Worm (Caenorhabditis elegans): ENCODE measurements around the gene aly-3.

The aly-3 gene

DNA sequence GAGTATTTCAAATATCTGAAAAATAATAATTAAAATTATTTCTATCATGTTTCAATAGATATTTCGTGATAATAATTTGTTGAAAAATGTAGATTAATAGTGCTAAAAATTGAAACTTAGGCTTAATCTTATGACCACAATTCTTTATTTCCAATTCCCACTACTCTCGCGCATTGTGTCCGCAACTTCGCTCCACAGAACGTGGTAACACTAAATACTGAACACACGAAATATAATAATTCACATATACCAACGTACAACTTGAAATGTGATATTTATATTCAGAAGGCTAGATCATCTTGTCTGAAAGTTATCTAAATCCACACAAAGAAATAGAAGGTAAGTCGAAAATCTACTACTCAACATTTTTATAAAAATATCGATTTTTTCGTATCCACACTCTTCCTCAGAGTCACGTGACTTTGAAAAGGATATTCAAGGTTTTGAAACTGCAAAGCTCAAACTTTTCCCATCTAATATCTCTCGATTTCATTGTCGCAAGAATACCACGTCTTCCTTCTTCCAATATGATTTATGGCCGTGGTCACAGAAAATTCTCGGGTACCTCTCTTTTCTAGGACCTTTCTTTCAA is 33.7 kb downstream of the aly-3 start, which contains the start of gene eri-12 (continued):
- TF ChIP-seq mes-2 (tag; optimal IDR thresholded peaks at IDR 0.05; ENCODE audit: poor library complexity, severe bottlenecking) (peak; percentile 21), lin-39 (tag; optimal IDR thresholded peaks at IDR 0.05) (no peak), hmg-1.1 (GFP tag; IDR thresholded peaks at IDR 0.05) (no peak), lin-1 (GFP tag; IDR thresholded peaks at IDR 0.05) (no peak), lsy-2 (tag; optimal IDR thresholded peaks at IDR 0.05) (peak in 1 of 2 experiments; percentile 7), daf-12 (tag; optimal IDR thresholded peaks at IDR 0.05) (no peak), saeg-2 (GFP tag; IDR thresholded peaks at IDR 0.05) (no peak), aha-1 (tag) (no peak), unc-62 (GFP tag; optimal IDR thresholded peaks at IDR 0.05 in 1 of 2) (no peak), unc-62 (tag; optimal IDR thresholded peaks at IDR 0.05) (no peak), T26A8.4 (GFP tag; IDR thresholded peaks at IDR 0.05) (no peak), lin-13 (GFP tag; optimal IDR thresholded peaks at IDR 0.05) (no peak), Y5F2A.4 (GFP tag; optimal IDR thresholded peaks at IDR 0.05) (no peak)

DNA sequence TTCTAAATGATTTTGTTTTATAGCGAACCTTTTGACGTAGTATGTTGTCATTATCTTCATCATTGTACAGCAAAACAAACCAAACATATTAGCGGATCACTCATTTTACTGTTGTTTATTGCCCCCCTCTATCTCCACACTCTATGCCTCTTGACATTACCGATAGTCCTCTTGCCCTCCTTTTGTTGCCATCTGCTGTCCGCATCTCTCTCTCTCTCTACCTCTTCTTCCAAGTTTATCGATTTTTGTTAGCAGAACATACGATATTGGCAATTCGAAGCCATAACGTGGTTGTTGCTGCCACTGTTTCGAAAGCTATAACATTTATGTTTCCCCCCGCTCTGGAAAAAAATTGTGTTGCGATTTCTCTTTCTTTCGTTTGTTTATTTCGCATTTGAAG is 34.8 kb downstream of the aly-3 start:
- TF ChIP-seq nhr-6 (tag; optimal IDR thresholded peaks at IDR 0.05) (peak; percentile 20), ceh-20 (GFP tag; IDR thresholded peaks at IDR 0.05) (no peak), mes-2 (tag; optimal IDR thresholded peaks at IDR 0.05; ENCODE audit: poor library complexity, severe bottlenecking) (peak; percentile 6), dmd-6 (GFP tag; IDR thresholded peaks at IDR 0.05) (no peak), lin-15B (tag; optimal IDR thresholded peaks at IDR 0.05) (no peak), vab-7 (GFP tag; IDR thresholded peaks at IDR 0.05) (no peak), lin-39 (tag; optimal IDR thresholded peaks at IDR 0.05) (no peak), nhr-28 (tag; optimal IDR thresholded peaks at IDR 0.05) (no peak), unc-130 (GFP tag; optimal IDR thresholded peaks at IDR 0.05) (no peak), dve-1 (tag; optimal IDR thresholded peaks at IDR 0.05; ENCODE audit: insufficient read depth) (no peak), ces-1 (GFP tag; optimal IDR thresholded peaks at IDR 0.05) (no peak), unc-62 (GFP tag; optimal IDR thresholded peaks at IDR 0.05 in 1 of 2) (no peak), unc-62 (tag; optimal IDR thresholded peaks at IDR 0.05) (no peak), ceh-28 (tag; optimal IDR thresholded peaks at IDR 0.05) (no peak), mdt-29 (GFP tag; IDR thresholded peaks at IDR 0.05) (no peak), hmg-1.1 (GFP tag; IDR thresholded peaks at IDR 0.05) (0 out of 2 replicates have a peak, but pooled peaks have one; percentile 29), hif-1 (tag; optimal IDR thresholded peaks at IDR 0.05) (no peak), mxl-3 (GFP tag; optimal IDR thresholded peaks at IDR 0.05) (peak; percentile 25), mdl-1 (tag; optimal IDR thresholded peaks at IDR 0.05) (no peak), egl-43 (GFP tag; IDR thresholded peaks at IDR 0.05) (no peak), saeg-2 (GFP tag; IDR thresholded peaks at IDR 0.05) (no peak), lin-29 (GFP tag; IDR thresholded peaks at IDR 0.05) (no peak), hlh-11 (tag; optimal IDR thresholded peaks at IDR 0.05) (no peak), nhr-76 (tag; optimal IDR thresholded peaks at IDR 0.05) (no peak), duxl-1 (tag; optimal IDR thresholded peaks at IDR 0.05; ENCODE audit: poor library complexity) (no peak)

DNA sequence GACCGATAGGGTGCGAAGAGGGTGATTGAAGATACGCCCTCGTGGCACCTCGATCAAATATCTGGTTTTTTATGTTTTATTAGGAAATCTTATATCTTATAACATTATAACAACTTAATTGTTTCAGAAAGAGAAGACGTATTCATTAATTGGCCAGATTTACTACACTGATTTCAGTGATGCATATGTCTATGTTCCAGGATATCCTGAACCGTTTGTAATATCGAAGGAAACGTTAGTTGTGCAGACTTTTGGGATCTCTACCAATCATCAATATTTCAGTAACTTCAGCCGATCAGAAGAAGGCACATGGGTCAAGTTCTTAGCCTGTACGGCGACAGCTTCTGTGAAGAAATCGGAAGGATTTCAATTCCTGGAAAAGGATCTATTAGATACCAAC is 37.3 kb downstream of the aly-3 start:
- TF ChIP-seq ztf-7 (tag; optimal IDR thresholded peaks at IDR 0.05): no peak
- TF ChIP-seq aha-1 (tag): peak; percentile 96
- no peak for TF ChIP-seq ceh-44 (GFP tag; IDR thresholded peaks at IDR 0.05)

DNA sequence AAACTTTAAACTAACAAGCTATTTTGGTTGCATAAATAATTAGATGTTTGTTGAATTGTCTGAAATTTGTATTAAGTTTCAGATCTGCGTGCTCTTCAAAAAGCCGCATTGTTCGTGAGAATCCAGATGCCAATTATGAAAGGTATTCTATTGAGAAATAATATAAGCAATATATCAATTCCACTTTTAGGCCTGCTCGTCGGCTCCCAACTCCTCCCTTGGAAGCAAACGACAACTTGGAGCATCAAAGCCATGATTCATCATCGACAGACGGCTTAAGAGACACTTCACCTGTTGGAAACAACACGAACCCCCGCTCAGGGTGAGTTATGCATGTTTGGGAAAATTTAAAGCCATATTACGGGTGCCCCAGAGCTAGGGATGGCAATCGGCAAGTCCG is 39.6 kb downstream of the aly-3 start:
- TF ChIP-seq dmd-6 (GFP tag; IDR thresholded peaks at IDR 0.05): no peak
- TF ChIP-seq aha-1 (tag): peak; percentile 94
